Worm (Caenorhabditis elegans) whole organism, L2 larva: ENCODE data around the gene lgc-50.

Source experiments
- C34F6.9 ChIP-seq: fragments of 150-350 bp; optimal IDR thresholded peaks from 2 replicates; lab custom pipeline; 2014; ENCODE audit warnings: missing biosample characterization, missing genetic modification characterization
- F13H6.1 ChIP-seq: sonication (generic microtip); optimal IDR thresholded peaks from 2 replicates; lab custom pipeline; 2016; ENCODE audit warnings: missing genetic modification characterization, missing compliant biosample characterization
- R02D3.7 ChIP-seq: fragments of 150-350 bp; optimal IDR thresholded peaks from 2 replicates; lab custom pipeline; 2014; ENCODE audit warnings: missing biosample characterization, missing genetic modification characterization
- Y55F3AM.14 ChIP-seq: fragments of 200-800 bp; sonication (Bioruptor generic); optimal IDR thresholded peaks from 2 replicates; lab custom pipeline; 2018; ENCODE audit warnings: mild to moderate bottlenecking, missing genetic modification characterization, missing compliant biosample characterization
- ZK546.5 ChIP-seq: sonication (generic microtip); optimal IDR thresholded peaks from 2 replicates; lab custom pipeline; 2017; ENCODE audit warnings: missing biosample characterization, missing genetic modification characterization
- alr-1 ChIP-seq: fragments of 150-350 bp; optimal IDR thresholded peaks from 2 replicates; lab custom pipeline; 2014; ENCODE audit warnings: missing biosample characterization, missing genetic modification characterization
- aly-2 ChIP-seq: fragments of 150-350 bp; optimal IDR thresholded peaks from 2 replicates; lab custom pipeline; 2014; ENCODE audit warnings: missing biosample characterization, missing genetic modification characterization
- ama-1 ChIP-seq: fragments of 150-350 bp; optimal IDR thresholded peaks from 2 replicates; lab custom pipeline; 2018; ENCODE audit warnings: inconsistent platforms
- blmp-1 ChIP-seq: sonication (generic microtip); optimal IDR thresholded peaks from 2 replicates; lab custom pipeline; 2017; ENCODE audit warnings: missing genetic modification characterization, mild to moderate bottlenecking, missing compliant biosample characterization, antibody characterized with exemption, moderate library complexity; ENCODE audit not compliant: insufficient read depth
- ceh-16 ChIP-seq: fragments of 150-350 bp; optimal IDR thresholded peaks from 2 replicates; lab custom pipeline; 2014; ENCODE audit warnings: missing biosample characterization, missing genetic modification characterization
- ceh-82 ChIP-seq: fragments of 150-350 bp; optimal IDR thresholded peaks from 2 replicates; lab custom pipeline; 2014; ENCODE audit warnings: missing biosample characterization, missing genetic modification characterization
- crh-2 ChIP-seq: sonication (generic microtip); optimal IDR thresholded peaks from 2 replicates; lab custom pipeline; 2017; ENCODE audit warnings: missing biosample characterization, missing genetic modification characterization
- dmd-4 ChIP-seq: sonication (generic microtip); optimal IDR thresholded peaks from 2 replicates; lab custom pipeline; 2017; ENCODE audit warnings: missing biosample characterization, missing genetic modification characterization
- egl-27 ChIP-seq: sonication (generic microtip); optimal IDR thresholded peaks from 3 replicates; lab custom pipeline; 2017; ENCODE audit warnings: missing biosample characterization, missing genetic modification reagents, missing genetic modification characterization
- elt-1 ChIP-seq: fragments of 150-350 bp; optimal IDR thresholded peaks from 2 replicates; lab custom pipeline; 2014; ENCODE audit warnings: missing biosample characterization, missing genetic modification characterization
- elt-3 ChIP-seq: sonication (generic microtip); optimal IDR thresholded peaks from 2 replicates; lab custom pipeline; 2017; ENCODE audit warnings: missing biosample characterization, missing genetic modification characterization
- fos-1 ChIP-seq: fragments of 150-350 bp; optimal IDR thresholded peaks from 2 replicates; lab custom pipeline; 2014; ENCODE audit warnings: missing biosample characterization, missing genetic modification characterization
- gmeb-1 ChIP-seq: fragments of 150-350 bp; optimal IDR thresholded peaks from 2 replicates; lab custom pipeline; 2014; ENCODE audit warnings: missing biosample characterization, missing genetic modification characterization
- lin-11 ChIP-seq: fragments of 150-350 bp; sonication (generic microtip); optimal IDR thresholded peaks from 2 replicates; lab custom pipeline; 2014; ENCODE audit warnings: missing biosample characterization, missing genetic modification characterization, inconsistent platforms, mixed read lengths
- lin-13 ChIP-seq: fragments of 150-350 bp; optimal IDR thresholded peaks from 2 replicates; lab custom pipeline; 2014; ENCODE audit warnings: missing biosample characterization, missing genetic modification reagents, missing genetic modification characterization
- lsy-2 ChIP-seq, 2 experiments: fragments of 150-350 bp in 1 of 2; sonication (generic microtip) in 1 of 2; optimal IDR thresholded peaks; 2 replicates each; lab custom pipeline; 2014 to 2017; ENCODE audit warnings: missing biosample characterization in 2 of 2, missing genetic modification characterization in 2 of 2
- mab-5 ChIP-seq: fragments of 150-350 bp; optimal IDR thresholded peaks from 2 replicates; lab custom pipeline; 2014; ENCODE audit warnings: missing biosample characterization, missing genetic modification characterization
- mbf-1 ChIP-seq: sonication (generic microtip); optimal IDR thresholded peaks from 2 replicates; lab custom pipeline; 2017; ENCODE audit warnings: missing biosample characterization, missing genetic modification characterization
- mdl-1 ChIP-seq, 2 experiments: fragments of 150-350 bp in 1 of 2; sonication (generic microtip) in 1 of 2; optimal IDR thresholded peaks; 2 replicates each; lab custom pipeline; 2017; ENCODE audit warnings: missing biosample characterization in 2 of 2, missing genetic modification characterization in 2 of 2
- nhr-10 ChIP-seq: sonication (generic microtip); optimal IDR thresholded peaks from 2 replicates; lab custom pipeline; 2017; ENCODE audit warnings: missing biosample characterization, missing genetic modification characterization
- nhr-11 ChIP-seq: fragments of 150-350 bp; optimal IDR thresholded peaks from 2 replicates; lab custom pipeline; 2014; ENCODE audit warnings: missing biosample characterization, missing genetic modification characterization
- nhr-12 ChIP-seq: fragments of 150-350 bp; optimal IDR thresholded peaks from 2 replicates; lab custom pipeline; 2014; ENCODE audit warnings: missing biosample characterization, missing genetic modification characterization
- nhr-129 ChIP-seq: fragments of 150-350 bp; optimal IDR thresholded peaks from 2 replicates; lab custom pipeline; 2014; ENCODE audit warnings: missing biosample characterization, missing genetic modification characterization
- nhr-21 ChIP-seq: fragments of 150-350 bp; optimal IDR thresholded peaks from 2 replicates; lab custom pipeline; 2014; ENCODE audit warnings: missing biosample characterization, missing genetic modification characterization
- nhr-23 ChIP-seq: fragments of 150-350 bp; optimal IDR thresholded peaks from 2 replicates; lab custom pipeline; 2014; ENCODE audit warnings: missing biosample characterization, missing genetic modification reagents, missing genetic modification characterization
- nhr-237 ChIP-seq: fragments of 150-350 bp; optimal IDR thresholded peaks from 2 replicates; lab custom pipeline; 2014; ENCODE audit warnings: missing biosample characterization, missing genetic modification characterization
- nhr-25 ChIP-seq: fragments of 150-350 bp; sonication (generic microtip); optimal IDR thresholded peaks from 3 replicates; lab custom pipeline; 2014; ENCODE audit warnings: missing biosample characterization, missing genetic modification characterization
- nhr-6 ChIP-seq: fragments of 150-350 bp; optimal IDR thresholded peaks from 2 replicates; lab custom pipeline; 2014; ENCODE audit warnings: missing biosample characterization, missing genetic modification characterization
- nhr-77 ChIP-seq: fragments of 150-350 bp; optimal IDR thresholded peaks from 2 replicates; lab custom pipeline; 2014; ENCODE audit warnings: missing biosample characterization, missing genetic modification characterization
- peb-1 ChIP-seq: fragments of 150-350 bp; optimal IDR thresholded peaks from 2 replicates; lab custom pipeline; 2014; ENCODE audit warnings: missing biosample characterization, missing genetic modification characterization
- sem-4 ChIP-seq: fragments of 150-350 bp; optimal IDR thresholded peaks from 2 replicates; lab custom pipeline; 2014; ENCODE audit warnings: missing biosample characterization, missing genetic modification reagents, missing genetic modification characterization
- skn-1 ChIP-seq: sonication (generic microtip); optimal IDR thresholded peaks from 2 replicates; lab custom pipeline; 2017; ENCODE audit warnings: missing biosample characterization, missing genetic modification characterization
- sma-3 ChIP-seq: sonication (generic microtip); optimal IDR thresholded peaks from 2 replicates; lab custom pipeline; 2016; ENCODE audit warnings: missing genetic modification reagents, missing genetic modification characterization, missing compliant biosample characterization
- sma-9 ChIP-seq, 2 experiments: fragments of 150-350 bp in 1 of 2; sonication (generic microtip) in 1 of 2; optimal IDR thresholded peaks; 2 replicates each; lab custom pipeline; 2014 to 2016; ENCODE audit warnings: missing genetic modification characterization in 2 of 2, mild to moderate bottlenecking in 1 of 2, missing biosample characterization in 1 of 2, missing compliant biosample characterization in 1 of 2, missing genetic modification reagents in 1 of 2, moderate library complexity in 1 of 2
- snpc-4 ChIP-seq: fragments of 150-350 bp; optimal IDR thresholded peaks from 2 replicates; lab custom pipeline; 2014; ENCODE audit warnings: missing biosample characterization, missing genetic modification characterization
- unc-39 ChIP-seq: fragments of 150-350 bp; optimal IDR thresholded peaks from 2 replicates; lab custom pipeline; 2014; ENCODE audit warnings: missing biosample characterization, missing genetic modification characterization
- unc-55 ChIP-seq: fragments of 150-350 bp; sonication (generic microtip); optimal IDR thresholded peaks from 3 replicates; lab custom pipeline; 2014; ENCODE audit warnings: missing biosample characterization, missing genetic modification reagents, missing genetic modification characterization
- unc-62 ChIP-seq: fragments of 150-350 bp; optimal IDR thresholded peaks from 2 replicates; lab custom pipeline; 2014; ENCODE audit warnings: missing biosample characterization, missing genetic modification reagents, missing genetic modification characterization
- zag-1 ChIP-seq: fragments of 150-350 bp; optimal IDR thresholded peaks from 2 replicates; lab custom pipeline; 2014; ENCODE audit warnings: missing biosample characterization, missing genetic modification characterization
- ztf-1 ChIP-seq: fragments of 200-800 bp; sonication (Bioruptor generic); conservative IDR thresholded peaks from 2 replicates; pipeline ENCODE4 v1.3.6; 2022; ENCODE audit warnings: missing genetic modification characterization, missing compliant biosample characterization
- ztf-11 ChIP-seq: sonication (generic microtip); optimal IDR thresholded peaks from 2 replicates; lab custom pipeline; 2017; ENCODE audit warnings: missing biosample characterization, missing genetic modification characterization
- ztf-4 ChIP-seq: fragments of 150-350 bp; optimal IDR thresholded peaks from 2 replicates; lab custom pipeline; 2014; ENCODE audit warnings: missing biosample characterization, missing genetic modification characterization

lgc-50 gene

ce11 chrIII:7378945-7379344 is 16.3 kb downstream of the lgc-50 start, which contains the start of gene T20B12.7:
T20B12.7 (minus strand) TSS chrIII:7379045.
- TF ChIP-seq sem-4 (tag; lab: Kevin White, UChicago) (no peak), lsy-2 (tag; optimal IDR thresholded peaks at IDR 0.05; lab: Kevin White, UChicago) (no peak), blmp-1 (tag; lab: Kevin White, UChicago) (no peak), mdl-1 (tag; optimal IDR thresholded peaks at IDR 0.05; lab: Kevin White, UChicago) (no peak), alr-1 (no peak), aly-2 (tag; lab: Kevin White, UChicago) (no peak), elt-3 (tag; lab: Kevin White, UChicago) (no peak), mbf-1 (tag; lab: Kevin White, UChicago) (no peak), zag-1 (tag; lab: Kevin White, UChicago) (no peak), crh-2 (tag; lab: Kevin White, UChicago) (no peak), ZK546.5 (tag; lab: Kevin White, UChicago) (no peak), Y55F3AM.14 (no peak), snpc-4 (tag; lab: Kevin White, UChicago) (no peak), nhr-21 (no peak)

- TF ChIP-seq unc-39, result no peak
These were observed 16.7 kb downstream of the lgc-50 start for ce11 chrIII:7378522-7378921.

DNA sequence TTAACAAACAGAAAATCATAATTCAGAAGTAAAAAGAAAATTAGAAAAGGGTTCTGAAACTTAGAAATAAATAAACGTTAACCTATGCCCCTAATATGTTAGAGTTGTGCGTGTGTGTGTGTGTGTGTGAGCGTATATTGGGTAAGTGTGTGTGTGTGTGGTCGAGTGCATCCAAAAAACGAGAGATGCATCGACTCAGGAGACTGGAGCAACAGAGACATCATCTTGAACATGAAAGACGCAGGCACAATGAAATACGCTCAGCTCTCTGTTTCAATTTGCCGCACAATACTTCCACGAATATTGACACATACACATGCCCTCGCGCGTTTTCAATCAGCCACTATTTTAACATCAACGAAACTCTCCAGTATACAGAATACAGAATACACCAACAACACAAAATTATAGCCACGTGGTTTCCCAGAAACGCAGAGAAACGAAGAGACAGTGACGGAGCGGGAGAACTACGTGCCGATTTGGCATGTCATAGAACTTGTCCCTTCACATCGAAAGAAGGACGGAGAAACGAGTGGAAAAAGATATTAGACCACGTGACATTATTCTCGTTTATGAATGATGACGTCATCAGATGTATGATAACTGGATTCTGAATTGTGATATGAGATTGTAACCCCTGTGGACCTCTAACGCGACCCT is 19.0 kb downstream of the lgc-50 start:
- TF ChIP-seq mdl-1 (tag; optimal IDR thresholded peaks at IDR 0.05; lab: Kevin White, UChicago) (peak; percentile 92 to 96), R02D3.7 (tag; lab: Kevin White, UChicago) (no peak), nhr-23 (tag; lab: Kevin White, UChicago) (no peak), peb-1 (tag; lab: Kevin White, UChicago) (no peak), nhr-10 (tag; lab: Kevin White, UChicago) (peak; percentile 8), ztf-11 (tag; lab: Kevin White, UChicago) (no peak), nhr-237 (no peak), alr-1 (no peak), nhr-21 (peak; percentile 93), Y55F3AM.14 (peak; percentile 66), ceh-16 (no peak), nhr-11 (tag; lab: Kevin White, UChicago) (no peak), nhr-12 (tag; lab: Kevin White, UChicago) (no peak), fos-1 (tag; lab: Kevin White, UChicago) (peak; percentile 75), nhr-25 (peak; percentile 97), gmeb-1 (tag; lab: Kevin White, UChicago) (peak; percentile 69), elt-1 (tag; lab: Kevin White, UChicago) (no peak), sma-3 (GFP tag; lab: Kevin White, UChicago) (peak; percentile 95), lin-13 (GFP tag; lab: Kevin White, UChicago) (peak; percentile 17), unc-55 (GFP tag; lab: Kevin White, UChicago) (peak; percentile 52), sma-9 (GFP tag; optimal IDR thresholded peaks at IDR 0.05; lab: Kevin White, UChicago) (peak; percentile 91), sma-9 (tag; optimal IDR thresholded peaks at IDR 0.05; lab: Kevin White, UChicago) (no peak), ZK546.5 (tag; lab: Kevin White, UChicago) (no peak), lin-11 (tag; lab: Kevin White, UChicago) (no peak), lsy-2 (tag; optimal IDR thresholded peaks at IDR 0.05; lab: Kevin White, UChicago) (peak; percentile 33 to 76), ztf-1 (no peak), elt-3 (tag; lab: Kevin White, UChicago) (no peak), nhr-129 (peak; percentile 92), unc-62 (GFP tag; lab: Kevin White, UChicago) (peak; percentile 15), mbf-1 (tag; lab: Kevin White, UChicago) (no peak), snpc-4 (tag; lab: Kevin White, UChicago) (peak; percentile 41), ztf-4 (peak; percentile 89), unc-39 (no peak), sem-4 (tag; lab: Kevin White, UChicago) (peak; percentile 70), skn-1 (tag; lab: Kevin White, UChicago) (peak; percentile 16), zag-1 (tag; lab: Kevin White, UChicago) (no peak), crh-2 (tag; lab: Kevin White, UChicago) (peak; percentile 92), mab-5 (tag; lab: Kevin White, UChicago) (no peak), ama-1 (lab: Kevin White, UChicago) (peak; percentile 59), C34F6.9 (tag; lab: Kevin White, UChicago) (peak; percentile 82), egl-27 (tag; lab: Kevin White, UChicago) (peak; percentile 60), dmd-4 (tag; lab: Kevin White, UChicago) (no peak), ceh-82 (no peak), blmp-1 (tag; lab: Kevin White, UChicago) (peak; percentile 75), nhr-77 (tag; lab: Kevin White, UChicago) (no peak), aly-2 (tag; lab: Kevin White, UChicago) (no peak), F13H6.1 (tag; lab: Kevin White, UChicago) (peak; percentile 58), nhr-6 (tag; lab: Kevin White, UChicago) (peak; percentile 67)
